Fruit fly (Drosophila melanogaster) whole organism, embryonic: ENCODE data around the gene nonC.
A peak's percentile ranks its signal among the peaks of the same experiment; 100 is the strongest.

Source experiments
- B-H2 ChIP-seq: fragments of 200-800 bp; sonication (Bioruptor generic); optimal IDR thresholded peaks from 2 replicates; lab custom pipeline; 2018; ENCODE audit warnings: missing biosample characterization, mild to moderate bottlenecking, missing genetic modification characterization
- CG12219 ChIP-seq: fragments of 200-800 bp; sonication (Bioruptor generic); optimal IDR thresholded peaks from 3 replicates; lab custom pipeline; 2018; ENCODE audit warnings: missing biosample characterization, mild to moderate bottlenecking, missing genetic modification characterization
- CG14014 ChIP-seq: fragments of 200-800 bp; sonication (Bioruptor generic); IDR thresholded peaks from 2 replicates; pipeline ENCODE4 v1.3.6; 2022; ENCODE audit warnings: missing biosample characterization, missing genetic modification characterization
- CG15269 ChIP-seq: fragments of 200-800 bp; sonication (Bioruptor generic); optimal IDR thresholded peaks from 2 replicates; lab custom pipeline; 2018; ENCODE audit warnings: missing biosample characterization, mild to moderate bottlenecking, missing genetic modification characterization, moderate library complexity
- CG17186 ChIP-seq: fragments of 200-800 bp; sonication (Bioruptor generic); optimal IDR thresholded peaks from 3 replicates; lab custom pipeline; 2017; ENCODE audit warnings: missing biosample characterization, missing genetic modification reagents, missing genetic modification characterization
- CG1792 ChIP-seq: fragments of 200-800 bp; sonication (Bioruptor generic); optimal IDR thresholded peaks from 2 replicates; lab custom pipeline; 2016; ENCODE audit warnings: missing biosample characterization, missing genetic modification characterization
- CG1832 ChIP-seq: fragments of 200-800 bp; sonication (Bioruptor generic); optimal IDR thresholded peaks from 2 replicates; lab custom pipeline; 2017; ENCODE audit warnings: missing biosample characterization, mild to moderate bottlenecking, missing genetic modification characterization, inconsistent platforms
- CG3995 ChIP-seq: fragments of 200-800 bp; sonication (Bioruptor generic); optimal IDR thresholded peaks from 3 replicates; lab custom pipeline; 2016; ENCODE audit warnings: missing biosample characterization, missing genetic modification characterization
- CG6765 ChIP-seq: fragments of 200-800 bp; sonication (Bioruptor generic); optimal IDR thresholded peaks from 3 replicates; lab custom pipeline; 2017; ENCODE audit warnings: missing biosample characterization, mild to moderate bottlenecking, missing genetic modification characterization
- CG7556 ChIP-seq: fragments of 200-800 bp; sonication (Bioruptor generic); optimal IDR thresholded peaks from 2 replicates; lab custom pipeline; 2017; ENCODE audit warnings: missing biosample characterization, mild to moderate bottlenecking, missing genetic modification characterization
- CG8281 ChIP-seq: fragments of 200-800 bp; sonication (Bioruptor generic); optimal IDR thresholded peaks from 2 replicates; lab custom pipeline; 2018; ENCODE audit warnings: missing biosample characterization, mild to moderate bottlenecking, missing genetic modification characterization, moderate library complexity
- CG8359 ChIP-seq: fragments of 200-800 bp; sonication (Bioruptor generic); optimal IDR thresholded peaks from 2 replicates; lab custom pipeline; 2017; ENCODE audit warnings: missing biosample characterization, mild to moderate bottlenecking, missing genetic modification characterization, borderline replicate concordance
- D19A ChIP-seq: fragments of 200-800 bp; optimal IDR thresholded peaks from 3 replicates; lab custom pipeline; 2019; ENCODE audit warnings: missing biosample characterization, mild to moderate bottlenecking, missing genetic modification characterization, moderate library complexity
- Dip2 ChIP-seq: fragments of 200-800 bp; sonication (Bioruptor generic); IDR thresholded peaks from 2 replicates; pipeline ENCODE4 v1.3.6; 2022; ENCODE audit warnings: missing biosample characterization, missing genetic modification characterization
- Dll ChIP-seq: fragments of 200-800 bp; sonication (Bioruptor generic); IDR thresholded peaks from 4 replicates; pipeline ENCODE4 v1.3.6; 2022; ENCODE audit warnings: missing biosample characterization, missing genetic modification characterization; ENCODE audit not compliant: partially characterized antibody
- Dp ChIP-seq: fragments of 200-800 bp; sonication (Bioruptor generic); optimal IDR thresholded peaks from 2 replicates; lab custom pipeline; 2018; ENCODE audit warnings: missing biosample characterization, mild to moderate bottlenecking, missing genetic modification characterization, moderate library complexity
- Elba2 ChIP-seq: fragments of 200-800 bp; sonication (Bioruptor generic); optimal IDR thresholded peaks from 3 replicates; lab custom pipeline; 2016; ENCODE audit warnings: missing biosample characterization, missing genetic modification characterization
- Ets97D ChIP-seq: fragments of 200-800 bp; sonication (Bioruptor generic); optimal IDR thresholded peaks from 3 replicates; lab custom pipeline; 2016; ENCODE audit warnings: missing biosample characterization, missing genetic modification characterization
- Fer2 ChIP-seq: fragments of 200-800 bp; sonication (Bioruptor generic); optimal IDR thresholded peaks from 2 replicates; lab custom pipeline; 2018; ENCODE audit warnings: missing biosample characterization, mild to moderate bottlenecking, missing genetic modification characterization, moderate library complexity
- Fer3 ChIP-seq: fragments of 200-800 bp; sonication (Bioruptor generic); optimal IDR thresholded peaks from 2 replicates; lab custom pipeline; 2018; ENCODE audit warnings: missing biosample characterization, mild to moderate bottlenecking, missing genetic modification characterization, moderate library complexity
- Jarid2 ChIP-seq: fragments of 200-800 bp; sonication (Bioruptor generic); optimal IDR thresholded peaks from 3 replicates; lab custom pipeline; 2017; ENCODE audit warnings: mild to moderate bottlenecking, missing biosample characterization, missing genetic modification reagents, missing genetic modification characterization
- Kr ChIP-seq: fragments of 200-800 bp; sonication (Bioruptor generic); optimal IDR thresholded peaks from 2 replicates; lab custom pipeline; 2017; ENCODE audit warnings: missing biosample characterization, mild to moderate bottlenecking, missing genetic modification characterization
- MTF-1 ChIP-seq: fragments of 200-800 bp; sonication (Bioruptor generic); optimal IDR thresholded peaks from 2 replicates; lab custom pipeline; 2018; ENCODE audit warnings: missing biosample characterization, mild to moderate bottlenecking, missing genetic modification characterization, borderline replicate concordance
- Myb ChIP-seq: fragments of 200-800 bp; sonication (Bioruptor generic); optimal IDR thresholded peaks from 2 replicates; lab custom pipeline; 2016; ENCODE audit warnings: missing biosample characterization, missing genetic modification characterization
- Ptx1 ChIP-seq: fragments of 200-800 bp; sonication (Bioruptor generic); IDR thresholded peaks from 2 replicates; pipeline ENCODE4 v1.3.6; 2022; ENCODE audit warnings: missing biosample characterization, missing genetic modification characterization
- Sry-δ ChIP-seq: fragments of 200-800 bp; sonication (Bioruptor generic); optimal IDR thresholded peaks from 2 replicates; lab custom pipeline; 2016; ENCODE audit warnings: missing biosample characterization, missing genetic modification characterization
- al ChIP-seq: fragments of 200-800 bp; sonication (Bioruptor generic); IDR thresholded peaks from 2 replicates; pipeline ENCODE4 v1.3.6; 2022; ENCODE audit warnings: missing biosample characterization, missing genetic modification characterization
- cad ChIP-seq: fragments of >200 bp; optimal IDR thresholded peaks from 2 replicates; lab custom pipeline; 2017; ENCODE audit warnings: missing biosample characterization, missing genetic modification characterization
- chn ChIP-seq: fragments of 200-800 bp; sonication (Bioruptor generic); optimal IDR thresholded peaks from 2 replicates; lab custom pipeline; 2016; ENCODE audit warnings: missing biosample characterization, missing genetic modification characterization
- dati ChIP-seq: fragments of 200-800 bp; sonication (Bioruptor generic); IDR thresholded peaks from 2 replicates; pipeline ENCODE4 v1.3.6; 2022; ENCODE audit warnings: missing biosample characterization, missing genetic modification characterization
- emc ChIP-seq: fragments of 200-800 bp; sonication (Bioruptor generic); optimal IDR thresholded peaks from 2 replicates; lab custom pipeline; 2016; ENCODE audit warnings: missing biosample characterization, missing genetic modification characterization
- ems ChIP-seq: fragments of 200-800 bp; sonication (Bioruptor generic); optimal IDR thresholded peaks from 3 replicates; lab custom pipeline; 2016; ENCODE audit warnings: missing biosample characterization, missing genetic modification characterization
- fu2 ChIP-seq: fragments of 200-800 bp; sonication (Bioruptor generic); optimal IDR thresholded peaks from 2 replicates; lab custom pipeline; 2016; ENCODE audit warnings: missing biosample characterization, missing genetic modification characterization
- hbn ChIP-seq: fragments of 200-800 bp; sonication (Bioruptor generic); IDR thresholded peaks from 2 replicates; pipeline ENCODE4 v1.3.6; 2022; ENCODE audit warnings: missing biosample characterization, missing genetic modification characterization; ENCODE audit not compliant: partially characterized antibody
- hth ChIP-seq: fragments of >200 bp; optimal IDR thresholded peaks from 2 replicates; lab custom pipeline; 2017; ENCODE audit warnings: inconsistent platforms
- jing ChIP-seq: fragments of 200-800 bp; sonication (Bioruptor generic); optimal IDR thresholded peaks from 2 replicates; lab custom pipeline; 2018; ENCODE audit warnings: missing biosample characterization, mild to moderate bottlenecking, missing genetic modification characterization
- lola ChIP-seq, 3 experiments: fragments of >200 bp in 2 of 3; fragments of 200-800 bp in 1 of 3; sonication (Bioruptor generic) in 1 of 3; optimal IDR thresholded peaks; 2 replicates each; lab custom pipeline; 2017 to 2019; ENCODE audit warnings: missing biosample characterization in 3 of 3, missing genetic modification characterization in 3 of 3, mild to moderate bottlenecking in 1 of 3, moderate library complexity in 1 of 3
- mld ChIP-seq: fragments of 200-800 bp; sonication (Bioruptor generic); IDR thresholded peaks from 3 replicates; pipeline ENCODE4 v1.3.6; 2022; ENCODE audit warnings: missing biosample characterization, missing genetic modification characterization; ENCODE audit not compliant: partially characterized antibody
- nerfin-2 ChIP-seq: fragments of 200-800 bp; sonication (Bioruptor generic); IDR thresholded peaks from 2 replicates; pipeline ENCODE4 v1.3.6; 2022; ENCODE audit warnings: missing biosample characterization, missing genetic modification characterization; ENCODE audit not compliant: partially characterized antibody
- onecut ChIP-seq: fragments of 200-800 bp; sonication (Bioruptor generic); IDR thresholded peaks from 2 replicates; pipeline ENCODE4 v1.3.6; 2022; ENCODE audit warnings: missing biosample characterization, missing genetic modification characterization
- p53 ChIP-seq: fragments of 200-800 bp; sonication (Bioruptor generic); optimal IDR thresholded peaks from 2 replicates; lab custom pipeline; 2016; ENCODE audit warnings: missing biosample characterization, missing genetic modification characterization
- peb ChIP-seq: fragments of 200-800 bp; sonication (Bioruptor generic); IDR thresholded peaks from 2 replicates; pipeline ENCODE4 v1.3.6; 2022; ENCODE audit warnings: missing biosample characterization, missing genetic modification characterization
- phol ChIP-seq: fragments of 200-800 bp; sonication (Bioruptor generic); optimal IDR thresholded peaks from 3 replicates; lab custom pipeline; 2018; ENCODE audit warnings: missing biosample characterization, mild to moderate bottlenecking, missing genetic modification characterization, moderate library complexity
- schlank ChIP-seq: fragments of 200-800 bp; sonication (Bioruptor generic); optimal IDR thresholded peaks from 2 replicates; lab custom pipeline; 2018; ENCODE audit warnings: missing biosample characterization, mild to moderate bottlenecking, missing genetic modification characterization
- sd ChIP-seq: fragments of 200-800 bp; sonication (Bioruptor generic); optimal IDR thresholded peaks from 3 replicates; lab custom pipeline; 2018; ENCODE audit warnings: missing biosample characterization, mild to moderate bottlenecking, missing genetic modification characterization, moderate library complexity
- ssp ChIP-seq: fragments of 200-800 bp; sonication (Bioruptor generic); IDR thresholded peaks from 2 replicates; pipeline ENCODE4 v1.3.6; 2022; ENCODE audit warnings: missing biosample characterization, missing genetic modification characterization
- tap ChIP-seq: fragments of 200-800 bp; optimal IDR thresholded peaks from 3 replicates; lab custom pipeline; 2019; ENCODE audit warnings: missing biosample characterization, mild to moderate bottlenecking, missing genetic modification characterization, moderate library complexity
- tna ChIP-seq: fragments of 200-800 bp; sonication (Bioruptor generic); IDR thresholded peaks from 2 replicates; pipeline ENCODE4 v1.3.6; 2022; ENCODE audit warnings: missing biosample characterization, missing genetic modification characterization; ENCODE audit not compliant: partially characterized antibody
- trem ChIP-seq: fragments of 200-800 bp; optimal IDR thresholded peaks from 3 replicates; lab custom pipeline; 2019; ENCODE audit warnings: missing biosample characterization, mild to moderate bottlenecking, missing genetic modification characterization, moderate library complexity

nonC gene

DNA sequence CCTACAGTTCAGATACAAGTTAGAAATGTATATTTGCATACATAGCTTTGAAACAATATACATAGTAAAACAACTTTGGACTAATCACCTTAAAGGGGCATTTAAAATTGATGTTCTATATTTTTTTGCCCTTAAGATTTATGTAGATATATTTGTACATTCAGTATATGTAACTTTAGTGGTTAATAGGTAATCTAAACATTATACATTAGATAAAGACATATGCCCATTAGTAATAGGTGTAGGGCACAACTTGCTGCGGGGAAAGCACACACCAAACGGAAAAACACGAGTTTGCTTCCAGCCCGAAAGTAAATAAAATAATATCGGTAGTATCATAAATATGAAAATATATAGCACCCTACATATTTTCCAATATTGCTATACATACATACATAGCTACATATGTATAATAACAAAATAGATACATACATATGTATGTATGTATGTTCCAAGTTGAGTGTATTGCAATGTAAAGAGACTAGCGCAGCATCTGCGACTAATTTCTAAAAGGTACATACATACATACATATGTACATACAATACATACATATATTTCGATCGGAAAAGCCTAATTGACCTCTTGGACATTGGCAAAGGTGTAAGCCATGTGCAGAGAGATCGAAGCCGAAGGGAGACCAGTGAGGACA lies 39.1 kb downstream of the nonC start, which contains the start of gene CG43736 (continued):
- TF ChIP-seq schlank (peak; percentile 91), CG7556 (GFP tag; lab: Kevin White, UChicago) (peak; percentile 98), Dp (GFP tag; lab: Kevin White, UChicago) (peak; percentile 6), Dll (GFP tag; lab: Robert Waterston, UW) (no peak), trem (tag; lab: Kevin White, UChicago) (peak; percentile 94), phol (tag; lab: Kevin White, UChicago) (peak; percentile 98), CG12219 (peak; percentile 95), CG3995 (GFP tag; lab: Kevin White, UChicago) (peak; percentile 76), peb (GFP tag; lab: Robert Waterston, UW) (peak; percentile 79), MTF-1 (GFP tag; lab: Kevin White, UChicago) (peak; percentile 90), Fer3 (tag; lab: Kevin White, UChicago) (peak; percentile 96), Sry-δ (GFP tag; lab: Kevin White, UChicago) (peak; percentile 60), sd (peak; percentile 60), CG6765 (GFP tag; lab: Kevin White, UChicago) (peak; percentile 94), Jarid2 (peak; percentile 83), al (GFP tag; lab: Robert Waterston, UW) (peak; percentile 84), lola (GFP tag; optimal IDR thresholded peaks at IDR 0.05; lab: Kevin White, UChicago) (peak in 1 of 3 experiments; percentile 95), p53 (GFP tag; lab: Kevin White, UChicago) (peak; percentile 59), CG1792 (peak; percentile 86), hbn (GFP tag; lab: Robert Waterston, UW) (no peak), mld (GFP tag; lab: Robert Waterston, UW) (no peak), Ets97D (GFP tag; lab: Kevin White, UChicago) (peak; percentile 64), D19A (tag; lab: Kevin White, UChicago) (peak; percentile 96), Ptx1 (GFP tag; lab: Robert Waterston, UW) (peak; percentile 91), tap (tag; lab: Kevin White, UChicago) (peak; percentile 98), Dip2 (GFP tag; lab: Robert Waterston, UW) (peak; percentile 41; the same call in 1 of the 2 replicates), emc (GFP tag; lab: Kevin White, UChicago) (peak; percentile 87), dati (GFP tag; lab: Robert Waterston, UW) (no peak), CG1832 (GFP tag; lab: Kevin White, UChicago) (no peak), Elba2 (GFP tag; lab: Kevin White, UChicago) (no peak), ems (GFP tag; lab: Kevin White, UChicago) (peak; percentile 93), tna (GFP tag; lab: Robert Waterston, UW) (no peak), CG17186 (GFP tag; lab: Kevin White, UChicago) (peak; percentile 82), jing (GFP tag; lab: Kevin White, UChicago) (peak; percentile 92), Fer2 (tag; lab: Kevin White, UChicago) (peak; percentile 92), CG8359 (GFP tag; lab: Kevin White, UChicago) (peak; percentile 87), Myb (GFP tag; lab: Kevin White, UChicago) (peak; percentile 78), onecut (peak; percentile 84), B-H2 (GFP tag; lab: Kevin White, UChicago) (peak; percentile 92), CG15269 (tag; lab: Kevin White, UChicago) (peak; percentile 97), cad (no peak), fu2 (GFP tag; lab: Kevin White, UChicago) (peak; percentile 89), CG8281 (tag; lab: Kevin White, UChicago) (peak; percentile 90), chn (GFP tag; lab: Kevin White, UChicago) (peak; percentile 92), CG14014 (GFP tag; lab: Robert Waterston, UW) (peak; percentile 88), nerfin-2 (GFP tag; lab: Robert Waterston, UW) (no peak), Kr (GFP tag; lab: Kevin White, UChicago) (no peak), ssp (GFP tag; lab: Robert Waterston, UW) (peak; percentile 69), hth (lab: Kevin White, UChicago) (no peak)
